Worm (Caenorhabditis elegans) whole organism, L1 larva: ENCODE data around the gene K03B8.8.
A peak's percentile ranks its signal among the peaks of the same experiment; 100 is the strongest.

ENCODE experiments used
- C04F5.9 ChIP-seq: sonication (generic microtip); optimal IDR thresholded peaks from 2 replicates; lab custom pipeline; 2016; ENCODE audit warnings: missing genetic modification characterization, missing compliant biosample characterization
- C16A3.4 ChIP-seq: fragments of 150-350 bp; optimal IDR thresholded peaks from 2 replicates; lab custom pipeline; 2014; ENCODE audit warnings: missing biosample characterization, missing genetic modification characterization
- alr-1 ChIP-seq: fragments of 200-800 bp; sonication (Bioruptor generic); optimal IDR thresholded peaks from 2 replicates; lab custom pipeline; 2018; ENCODE audit warnings: borderline replicate concordance, mild to moderate bottlenecking, missing genetic modification characterization, missing compliant biosample characterization
- ceh-82 ChIP-seq, 3 experiments: fragments of 150-350 bp in 1 of 3; sonication (generic microtip) in 2 of 3; optimal IDR thresholded peaks; 2 replicates each; lab custom pipeline; 2014 to 2017; ENCODE audit warnings: missing biosample characterization in 3 of 3, missing genetic modification characterization in 3 of 3
- dpl-1 ChIP-seq, 3 experiments: fragments of 150-350 bp in 2 of 3; sonication (generic microtip) in 1 of 3; optimal IDR thresholded peaks; 2 replicates each; lab custom pipeline; 2014 to 2017; ENCODE audit warnings: missing biosample characterization in 3 of 3, missing genetic modification characterization in 3 of 3, missing genetic modification reagents in 3 of 3
- efl-1 ChIP-seq, 4 experiments: fragments of 150-350 bp; optimal IDR thresholded peaks in 3 of 4; peaks in 1 of 4; 1 replicate in 1 of 4; 2 replicates in 3 of 4; lab custom pipeline; 2014; ENCODE audit warnings: missing biosample characterization in 2 of 4, missing genetic modification characterization in 2 of 4, missing genetic modification reagents in 2 of 4
- egl-13 ChIP-seq: sonication (generic microtip); optimal IDR thresholded peaks from 2 replicates; lab custom pipeline; 2016; ENCODE audit warnings: missing genotype, missing genetic modification reagents, missing genetic modification characterization, missing compliant biosample characterization
- elt-2 ChIP-seq: sonication (generic microtip); optimal IDR thresholded peaks from 2 replicates; lab custom pipeline; 2016; ENCODE audit warnings: missing genetic modification characterization, mild to moderate bottlenecking, inconsistent platforms, missing compliant biosample characterization, missing genetic modification reagents
- elt-3 ChIP-seq, 6 experiments: fragments of 150-350 bp in 1 of 6; sonication (generic microtip); optimal IDR thresholded peaks; 2 replicates each; lab custom pipeline; 2017 to 2018; ENCODE audit warnings: missing biosample characterization in 6 of 6, missing genetic modification characterization in 6 of 6, inconsistent platforms in 1 of 6
- fos-1 ChIP-seq: fragments of 150-350 bp; optimal IDR thresholded peaks from 2 replicates; lab custom pipeline; 2014; ENCODE audit warnings: missing biosample characterization, missing genetic modification characterization
- hlh-17 ChIP-seq: fragments of 200-800 bp; sonication (Bioruptor generic); optimal IDR thresholded peaks from 2 replicates; lab custom pipeline; 2018; ENCODE audit warnings: missing genetic modification characterization, mild to moderate bottlenecking, missing compliant biosample characterization, moderate library complexity, borderline replicate concordance
- isw-1 ChIP-seq: fragments of 200-800 bp; sonication (Bioruptor generic); IDR thresholded peaks from 2 replicates; pipeline ENCODE4 v1.3.6; 2022; ENCODE audit warnings: missing genetic modification characterization, missing compliant biosample characterization
- lin-14 ChIP-seq: fragments of 200-800 bp; sonication (Bioruptor generic); optimal IDR thresholded peaks from 2 replicates; lab custom pipeline; 2018; ENCODE audit warnings: mild to moderate bottlenecking, missing genetic modification characterization, moderate library complexity, missing compliant biosample characterization
- lin-15B ChIP-seq: fragments of 150-350 bp; sonication (generic microtip); optimal IDR thresholded peaks from 3 replicates; lab custom pipeline; 2014; ENCODE audit warnings: missing biosample characterization, missing genetic modification characterization
- lin-35 ChIP-seq, 2 experiments: fragments of 150-350 bp; optimal IDR thresholded peaks; 2 replicates each; lab custom pipeline; 2014; ENCODE audit warnings: missing biosample characterization in 2 of 2, missing genetic modification characterization in 2 of 2, missing genetic modification reagents in 2 of 2
- lin-39 ChIP-seq: fragments of 150-350 bp; optimal IDR thresholded peaks from 2 replicates; lab custom pipeline; 2014; ENCODE audit warnings: missing biosample characterization, missing genetic modification reagents, missing genetic modification characterization
- lsy-2 ChIP-seq, 2 experiments: fragments of 150-350 bp; optimal IDR thresholded peaks; 2 replicates each; lab custom pipeline; 2014; ENCODE audit warnings: missing biosample characterization in 2 of 2, missing genetic modification characterization in 2 of 2
- mdl-1 ChIP-seq, 2 experiments: fragments of 150-350 bp; optimal IDR thresholded peaks; 2 replicates each; lab custom pipeline; 2014 to 2017; ENCODE audit warnings: missing biosample characterization in 2 of 2, missing genetic modification characterization in 2 of 2, inconsistent platforms in 1 of 2
- mep-1 ChIP-seq: fragments of 150-350 bp; optimal IDR thresholded peaks from 2 replicates; lab custom pipeline; 2014; ENCODE audit warnings: missing biosample characterization, missing genetic modification characterization
- nhr-19 ChIP-seq: fragments of 200-800 bp; sonication (Bioruptor generic); conservative IDR thresholded peaks from 2 replicates; pipeline ENCODE4 v1.3.6; 2022; ENCODE audit warnings: missing genetic modification characterization, missing compliant biosample characterization
- nhr-20 ChIP-seq: sonication (generic microtip); optimal IDR thresholded peaks from 2 replicates; lab custom pipeline; 2016; ENCODE audit warnings: mild to moderate bottlenecking, missing genetic modification characterization, missing compliant biosample characterization
- nhr-47 ChIP-seq: sonication (generic microtip); optimal IDR thresholded peaks from 2 replicates; lab custom pipeline; 2016; ENCODE audit warnings: mild to moderate bottlenecking, missing genetic modification characterization, moderate library complexity, missing compliant biosample characterization
- nhr-71 ChIP-seq: sonication (generic microtip); optimal IDR thresholded peaks from 2 replicates; lab custom pipeline; 2016; ENCODE audit warnings: mild to moderate bottlenecking, missing genetic modification characterization, moderate library complexity, missing compliant biosample characterization
- nhr-77 ChIP-seq: fragments of 150-350 bp; optimal IDR thresholded peaks from 2 replicates; lab custom pipeline; 2014; ENCODE audit warnings: missing biosample characterization, missing genetic modification characterization
- nhr-84 ChIP-seq: sonication (generic microtip); optimal IDR thresholded peaks from 2 replicates; lab custom pipeline; 2017; ENCODE audit warnings: missing biosample characterization, missing genetic modification characterization
- nhr-85 ChIP-seq: sonication (generic microtip); peaks from one replicate; lab custom pipeline; 2016; ENCODE audit warnings: missing genetic modification characterization, inconsistent platforms, missing compliant biosample characterization
- nhr-90 ChIP-seq: sonication (generic microtip); optimal IDR thresholded peaks from 2 replicates; lab custom pipeline; 2016; ENCODE audit warnings: mild to moderate bottlenecking, missing genetic modification characterization, missing compliant biosample characterization; ENCODE audit not compliant: poor library complexity
- rnt-1 ChIP-seq: sonication (generic microtip); optimal IDR thresholded peaks from 2 replicates; lab custom pipeline; 2016; ENCODE audit warnings: mild to moderate bottlenecking, missing genetic modification characterization, moderate library complexity, missing compliant biosample characterization
- skn-1 ChIP-seq: fragments of 150-350 bp; optimal IDR thresholded peaks from 2 replicates; lab custom pipeline; 2014; ENCODE audit warnings: missing biosample characterization, missing genetic modification characterization
- snpc-4 ChIP-seq: fragments of 150-350 bp; optimal IDR thresholded peaks from 2 replicates; lab custom pipeline; 2014; ENCODE audit warnings: missing biosample characterization, missing genetic modification characterization
- snu-23 ChIP-seq: sonication (generic microtip); optimal IDR thresholded peaks from 2 replicates; lab custom pipeline; 2016; ENCODE audit warnings: missing genetic modification characterization, missing compliant biosample characterization
- sox-4 ChIP-seq: sonication (generic microtip); optimal IDR thresholded peaks from 2 replicates; lab custom pipeline; 2016; ENCODE audit warnings: missing genetic modification characterization, missing compliant biosample characterization
- sup-37 ChIP-seq: fragments of 200-800 bp; sonication (Bioruptor generic); optimal IDR thresholded peaks from 2 replicates; lab custom pipeline; 2018; ENCODE audit warnings: mild to moderate bottlenecking, missing genetic modification characterization, missing compliant biosample characterization
- swsn-7 ChIP-seq: sonication (generic microtip); optimal IDR thresholded peaks from 2 replicates; lab custom pipeline; 2016; ENCODE audit warnings: missing genetic modification characterization, missing compliant biosample characterization
- unc-130 ChIP-seq: fragments of 150-350 bp; optimal IDR thresholded peaks from 2 replicates; lab custom pipeline; 2017; ENCODE audit warnings: missing biosample characterization, missing genetic modification characterization, inconsistent platforms
- unc-98 ChIP-seq: fragments of 200-800 bp; sonication (Bioruptor generic); IDR thresholded peaks from 2 replicates; pipeline ENCODE4 v1.3.6; 2022; ENCODE audit warnings: missing genetic modification characterization, missing compliant biosample characterization
- xbp-1 ChIP-seq: sonication (generic microtip); optimal IDR thresholded peaks from 2 replicates; lab custom pipeline; 2016; ENCODE audit warnings: missing genetic modification characterization, missing compliant biosample characterization
- zip-4 ChIP-seq: fragments of 200-800 bp; sonication (Bioruptor generic); optimal IDR thresholded peaks from 2 replicates; lab custom pipeline; 2018; ENCODE audit warnings: mild to moderate bottlenecking, missing genetic modification characterization, moderate library complexity, missing compliant biosample characterization
- ztf-11 ChIP-seq, 2 experiments: sonication (generic microtip); optimal IDR thresholded peaks; 2 replicates each; lab custom pipeline; 2016 to 2017; ENCODE audit warnings: missing genetic modification characterization in 2 of 2, missing biosample characterization in 1 of 2, missing compliant biosample characterization in 1 of 2

K03B8.8 gene

ce11 chrV:11412125-11412524 lies 1.3 kb upstream of the K03B8.8 start:
- TF ChIP-seq rnt-1 (tag; lab: Kevin White, UChicago) (peak; percentile 71), mdl-1 (tag; optimal IDR thresholded peaks at IDR 0.05; lab: Kevin White, UChicago) (peak in 1 of 2 experiments; percentile 59), skn-1 (tag; lab: Kevin White, UChicago) (peak; percentile 33), unc-130 (tag; lab: Kevin White, UChicago) (peak; percentile 41), nhr-84 (tag; lab: Kevin White, UChicago) (no peak), sup-37 (GFP tag; lab: Kevin White, UChicago) (peak; percentile 9), mep-1 (tag; lab: Kevin White, UChicago) (peak; percentile 35), swsn-7 (tag; lab: Kevin White, UChicago) (peak; percentile 42), lsy-2 (tag; optimal IDR thresholded peaks at IDR 0.05; lab: Kevin White, UChicago) (no peak), elt-2 (peak; percentile 72), nhr-71 (tag; lab: Kevin White, UChicago) (peak; percentile 71), lin-14 (peak; percentile 68), nhr-47 (tag; lab: Kevin White, UChicago) (no peak), snu-23 (GFP tag; lab: Kevin White, UChicago) (peak; percentile 74), elt-3 (tag; optimal IDR thresholded peaks at IDR 0.05; lab: Kevin White, UChicago) (peak in 2 of 6 experiments; percentile 19 to 23), lin-39 (tag; lab: Kevin White, UChicago) (no peak), ceh-82 (tag; optimal IDR thresholded peaks at IDR 0.05; lab: Kevin White, UChicago) (peak in 1 of 3 experiments; percentile 3), nhr-90 (tag; lab: Kevin White, UChicago) (peak; percentile 61), C04F5.9 (tag; lab: Kevin White, UChicago) (no peak), xbp-1 (peak; percentile 6), hlh-17 (GFP tag; lab: Kevin White, UChicago) (no peak), nhr-20 (tag; lab: Kevin White, UChicago) (peak; percentile 72), lin-35 (GFP tag; optimal IDR thresholded peaks at IDR 0.05; lab: Kevin White, UChicago) (peak in 1 of 2 experiments; percentile 81), nhr-77 (tag; lab: Kevin White, UChicago) (peak; percentile 51), nhr-19 (GFP tag; lab: Robert Waterston, UW) (peak; percentile 73), unc-98 (GFP tag; lab: Robert Waterston, UW) (peak; percentile 43), ztf-11 (tag; optimal IDR thresholded peaks at IDR 0.05; lab: Kevin White, UChicago) (no peak), lin-15B (no peak), nhr-85 (peak; percentile 78), alr-1 (no peak), zip-4 (GFP tag; lab: Kevin White, UChicago) (no peak), dpl-1 (GFP tag; optimal IDR thresholded peaks at IDR 0.05; lab: Kevin White, UChicago) (peak; percentile 16 to 31 (median 20)), fos-1 (no peak), snpc-4 (tag; lab: Kevin White, UChicago) (peak; percentile 32), efl-1 (optimal IDR thresholded peaks at IDR 0.05; lab: Kevin White, UChicago) (peak; percentile 11 to 46), efl-1 (GFP tag; optimal IDR thresholded peaks at IDR 0.05 in 1 of 2; lab: Kevin White, UChicago) (peak; percentile 23 to 93), C16A3.4 (tag; lab: Kevin White, UChicago) (peak; percentile 19)

DNA sequence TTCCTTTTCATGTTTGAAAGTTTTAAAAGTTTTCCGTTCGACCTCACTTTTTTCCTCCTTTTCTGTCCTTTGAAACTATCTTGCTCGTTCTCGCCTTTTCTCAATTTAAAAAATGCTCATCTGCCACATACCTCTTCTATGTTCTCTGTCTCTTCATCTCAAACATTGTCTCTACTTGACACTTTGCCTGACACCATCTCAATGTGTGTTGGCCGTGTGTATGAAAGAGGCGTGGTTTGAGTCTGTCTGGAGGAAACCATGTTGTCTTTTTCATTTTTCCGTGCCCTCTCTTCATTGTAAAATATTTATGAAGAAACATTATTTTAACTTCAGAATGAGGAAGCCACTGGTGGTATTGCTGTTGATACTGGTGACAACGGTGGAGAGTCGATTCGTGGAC lies 3.6 kb downstream of the K03B8.8 start, which contains the start of gene K03B8.6:
Gene K03B8.6, plus strand, starts transcription at position 334 of the 400 bp plus-strand sequence.
- TF ChIP-seq egl-13 (tag; lab: Kevin White, UChicago) (no peak), sox-4 (no peak), isw-1 (GFP tag; lab: Robert Waterston, UW) (no peak)
